Fruit fly (Drosophila melanogaster) whole organism, prepupa: ENCODE data around the gene dsx-c73A.

Experiments
- CG10631 ChIP-seq: fragments of 200-800 bp; sonication (Bioruptor generic); optimal IDR thresholded peaks from 2 replicates; lab custom pipeline; 2016; ENCODE audit warnings: missing biosample characterization, missing genetic modification characterization
- CG8319 ChIP-seq: fragments of 200-800 bp; sonication (Bioruptor generic); optimal IDR thresholded peaks from 3 replicates; lab custom pipeline; 2016; ENCODE audit warnings: missing biosample characterization, missing genetic modification characterization
- Gug ChIP-seq: fragments of 200-800 bp; sonication (Bioruptor generic); IDR thresholded peaks from 2 replicates; pipeline ENCODE4 v1.3.6; 2022; ENCODE audit warnings: missing biosample characterization, missing genetic modification characterization
- Sox14 ChIP-seq: fragments of 200-800 bp; sonication (Bioruptor generic); optimal IDR thresholded peaks from 3 replicates; lab custom pipeline; 2016; ENCODE audit warnings: missing biosample characterization, missing genetic modification characterization
- eg ChIP-seq: fragments of 200-800 bp; sonication (Bioruptor generic); IDR thresholded peaks from 3 replicates; pipeline ENCODE4 v1.3.6; 2022; ENCODE audit warnings: missing biosample characterization, missing genetic modification characterization

DNA sequence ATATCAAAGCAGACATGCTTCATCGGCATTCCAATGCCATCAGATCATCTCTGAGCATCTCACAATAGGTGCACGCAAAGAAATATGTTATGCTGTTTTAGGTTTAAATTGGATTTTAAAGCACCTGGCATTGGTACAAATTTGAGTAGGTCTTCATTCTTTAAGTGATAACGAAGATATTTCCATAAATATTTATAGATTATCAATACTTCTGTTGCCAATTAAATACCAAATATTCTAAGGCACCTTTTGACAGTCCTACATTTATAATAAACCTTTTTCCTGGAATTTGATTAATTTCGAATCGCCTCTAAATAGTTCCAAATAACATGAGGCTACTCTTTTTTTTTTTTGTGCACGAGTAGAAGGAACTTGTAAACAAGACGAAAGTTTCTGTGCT lies 22.4 kb upstream of the dsx-c73A start:
- TF ChIP-seq Sox14 (GFP tag; lab: Kevin White, UChicago) (no peak), CG8319 (GFP tag; lab: Kevin White, UChicago) (no peak), Gug (no peak), CG10631 (GFP tag; lab: Kevin White, UChicago) (no peak), eg (no peak)
